Fruit fly (Drosophila melanogaster) whole organism, embryonic: ENCODE results near the gene CG31321.

ENCODE experiments used
- CG10267 ChIP-seq: fragments of 200-800 bp; sonication (Bioruptor generic); optimal IDR thresholded peaks from 2 replicates; lab custom pipeline; 2018; ENCODE audit warnings: missing biosample characterization, mild to moderate bottlenecking, missing genetic modification characterization, moderate library complexity
- CG10274 ChIP-seq: fragments of 200-800 bp; sonication (Bioruptor generic); optimal IDR thresholded peaks from 3 replicates; lab custom pipeline; 2017; ENCODE audit warnings: missing biosample characterization, mild to moderate bottlenecking, missing genetic modification characterization
- CG11398 ChIP-seq: fragments of 200-800 bp; sonication (Bioruptor generic); optimal IDR thresholded peaks from 2 replicates; lab custom pipeline; 2016; ENCODE audit warnings: missing biosample characterization, missing genetic modification characterization
- CG12071 ChIP-seq: fragments of 200-800 bp; sonication (Bioruptor generic); optimal IDR thresholded peaks from 3 replicates; lab custom pipeline; 2018; ENCODE audit warnings: missing biosample characterization, mild to moderate bottlenecking, missing genetic modification characterization
- CG12659 ChIP-seq: fragments of 200-800 bp; sonication (Bioruptor generic); optimal IDR thresholded peaks from 3 replicates; lab custom pipeline; 2017; ENCODE audit warnings: mild to moderate bottlenecking, missing biosample characterization, missing genetic modification reagents, missing genetic modification characterization
- CG16815 ChIP-seq: fragments of 200-800 bp; sonication (Bioruptor generic); optimal IDR thresholded peaks from 3 replicates; lab custom pipeline; 2017; ENCODE audit warnings: missing biosample characterization, mild to moderate bottlenecking, missing genetic modification characterization
- CG18599 ChIP-seq: fragments of 200-800 bp; sonication (Bioruptor generic); optimal IDR thresholded peaks from 3 replicates; lab custom pipeline; 2017; ENCODE audit warnings: missing biosample characterization, missing genetic modification characterization, mild to moderate bottlenecking, moderate library complexity, missing genetic modification reagents
- CG18764 ChIP-seq: fragments of 200-800 bp; sonication (Bioruptor generic); optimal IDR thresholded peaks from 3 replicates; lab custom pipeline; 2016; ENCODE audit warnings: missing biosample characterization, missing genetic modification characterization
- CG31441 ChIP-seq: fragments of 200-800 bp; sonication (Bioruptor generic); IDR thresholded peaks from 2 replicates; pipeline ENCODE4 v1.3.6; 2022; ENCODE audit warnings: missing biosample characterization, missing genetic modification characterization
- CG32532 ChIP-seq: fragments of 200-800 bp; sonication (Bioruptor generic); IDR thresholded peaks from 2 replicates; pipeline ENCODE4 v1.3.6; 2022; ENCODE audit warnings: missing biosample characterization, missing genetic modification characterization
- CG34376 ChIP-seq: fragments of 200-800 bp; sonication (Bioruptor generic); optimal IDR thresholded peaks from 2 replicates; lab custom pipeline; 2018; ENCODE audit warnings: missing biosample characterization, mild to moderate bottlenecking, missing genetic modification characterization
- CG3995 ChIP-seq: fragments of 200-800 bp; sonication (Bioruptor generic); optimal IDR thresholded peaks from 3 replicates; lab custom pipeline; 2016; ENCODE audit warnings: missing biosample characterization, missing genetic modification characterization
- CG4360 ChIP-seq: fragments of 200-800 bp; sonication (Bioruptor generic); IDR thresholded peaks from 2 replicates; pipeline ENCODE4 v1.3.6; 2022; ENCODE audit warnings: missing biosample characterization, missing genetic modification characterization
- CG6175 ChIP-seq: fragments of 200-800 bp; sonication (Bioruptor generic); IDR thresholded peaks from 3 replicates; pipeline ENCODE4 v1.3.6; 2022; ENCODE audit warnings: missing biosample characterization, missing genetic modification characterization
- CG7556 ChIP-seq: fragments of 200-800 bp; sonication (Bioruptor generic); optimal IDR thresholded peaks from 2 replicates; lab custom pipeline; 2017; ENCODE audit warnings: missing biosample characterization, mild to moderate bottlenecking, missing genetic modification characterization
- CG8089 ChIP-seq: fragments of 200-800 bp; sonication (Bioruptor generic); optimal IDR thresholded peaks from 3 replicates; lab custom pipeline; 2016; ENCODE audit warnings: missing biosample characterization, missing genetic modification characterization
- CG8290 ChIP-seq, 3 experiments: fragments of 200-800 bp; sonication (Bioruptor generic); optimal IDR thresholded peaks; 2 replicates each; lab custom pipeline; 2016 to 2019; ENCODE audit warnings: missing biosample characterization in 3 of 3, missing genetic modification characterization in 3 of 3, mild to moderate bottlenecking in 2 of 3, moderate library complexity in 1 of 3
- CG8765 ChIP-seq: fragments of 200-800 bp; sonication (Bioruptor generic); IDR thresholded peaks from 2 replicates; pipeline ENCODE4 v1.3.6; 2022; ENCODE audit warnings: missing biosample characterization, missing genetic modification characterization
- CG9215 ChIP-seq: fragments of 200-800 bp; sonication (Bioruptor generic); IDR thresholded peaks from 2 replicates; pipeline ENCODE4 v1.3.6; 2022; ENCODE audit warnings: missing biosample characterization, missing genetic modification characterization
- CG9797 ChIP-seq: fragments of 200-800 bp; sonication (Bioruptor generic); optimal IDR thresholded peaks from 3 replicates; lab custom pipeline; 2018; ENCODE audit warnings: missing biosample characterization, mild to moderate bottlenecking, missing genetic modification characterization
- CkIIα-i1 ChIP-seq: fragments of 200-800 bp; sonication (Bioruptor generic); IDR thresholded peaks from 2 replicates; pipeline ENCODE4 v1.3.6; 2022; ENCODE audit warnings: missing biosample characterization, missing genetic modification characterization
- D19A ChIP-seq: fragments of 200-800 bp; optimal IDR thresholded peaks from 3 replicates; lab custom pipeline; 2019; ENCODE audit warnings: missing biosample characterization, mild to moderate bottlenecking, missing genetic modification characterization, moderate library complexity
- Dbx ChIP-seq: fragments of 200-800 bp; sonication (Bioruptor generic); IDR thresholded peaks from 3 replicates; pipeline ENCODE4 v1.3.6; 2022; ENCODE audit warnings: missing biosample characterization, missing genetic modification characterization
- Deaf1 ChIP-seq: fragments of 200-800 bp; optimal IDR thresholded peaks from 3 replicates; lab custom pipeline; 2019; ENCODE audit warnings: missing biosample characterization, mild to moderate bottlenecking, missing genetic modification characterization, moderate library complexity
- Dfd ChIP-seq, 2 experiments: fragments of >200 bp; optimal IDR thresholded peaks; 2 replicates each; lab custom pipeline; 2017; ENCODE audit warnings: missing biosample characterization in 2 of 2, missing genetic modification characterization in 2 of 2
- Doc2 ChIP-seq: fragments of 200-800 bp; sonication (Bioruptor generic); IDR thresholded peaks from 2 replicates; pipeline ENCODE4 v1.3.6; 2022; ENCODE audit warnings: missing biosample characterization, missing genetic modification characterization
- HHEX ChIP-seq: fragments of 200-800 bp; sonication (Bioruptor generic); optimal IDR thresholded peaks from 3 replicates; lab custom pipeline; 2017; ENCODE audit warnings: missing biosample characterization, mild to moderate bottlenecking, missing genetic modification characterization, missing genetic modification reagents
- Oli ChIP-seq: fragments of 200-800 bp; sonication (Bioruptor generic); optimal IDR thresholded peaks from 2 replicates; lab custom pipeline; 2018; ENCODE audit warnings: missing biosample characterization, mild to moderate bottlenecking, missing genetic modification characterization, moderate library complexity
- PHDP ChIP-seq: fragments of 200-800 bp; sonication (Bioruptor generic); optimal IDR thresholded peaks from 3 replicates; lab custom pipeline; 2018; ENCODE audit warnings: missing biosample characterization, mild to moderate bottlenecking, missing genetic modification characterization, moderate library complexity
- Rx ChIP-seq: fragments of 200-800 bp; sonication (Bioruptor generic); IDR thresholded peaks from 2 replicates; pipeline ENCODE4 v1.3.6; 2022; ENCODE audit warnings: missing biosample characterization, missing genetic modification characterization
- Taf1 ChIP-seq: fragments of 200-800 bp; sonication (Bioruptor generic); IDR thresholded peaks from 2 replicates; pipeline ENCODE4 v1.3.6; 2022; ENCODE audit warnings: missing biosample characterization, missing genetic modification characterization
- Tbp ChIP-seq: fragments of >200 bp; optimal IDR thresholded peaks from 2 replicates; lab custom pipeline; 2018; ENCODE audit warnings: missing biosample characterization, missing genetic modification characterization
- Vsx1 ChIP-seq: fragments of 200-800 bp; sonication (Bioruptor generic); optimal IDR thresholded peaks from 2 replicates; lab custom pipeline; 2017; ENCODE audit warnings: missing biosample characterization, mild to moderate bottlenecking, missing genetic modification characterization, missing genetic modification reagents
- ab ChIP-seq: fragments of 200-800 bp; sonication (Bioruptor generic); optimal IDR thresholded peaks from 2 replicates; lab custom pipeline; 2016; ENCODE audit warnings: missing biosample characterization, missing genetic modification characterization
- br ChIP-seq: fragments of >200 bp; optimal IDR thresholded peaks from 2 replicates; lab custom pipeline; 2017
- btn ChIP-seq: fragments of 200-800 bp; sonication (Bioruptor generic); optimal IDR thresholded peaks from 2 replicates; lab custom pipeline; 2016; ENCODE audit warnings: missing biosample characterization, missing genetic modification characterization
- crp ChIP-seq, 2 experiments: fragments of 200-800 bp; sonication (Bioruptor generic); optimal IDR thresholded peaks; 2 replicates in 1 of 2; 3 replicates in 1 of 2; lab custom pipeline; 2017; ENCODE audit warnings: missing biosample characterization in 2 of 2, missing genetic modification characterization in 2 of 2, mild to moderate bottlenecking in 1 of 2, moderate library complexity in 1 of 2
- dysf ChIP-seq: fragments of 200-800 bp; sonication (Bioruptor generic); IDR thresholded peaks from 3 replicates; pipeline ENCODE4 v1.3.6; 2022; ENCODE audit warnings: missing biosample characterization, missing genetic modification characterization
- exex ChIP-seq: fragments of 200-800 bp; sonication (Bioruptor generic); optimal IDR thresholded peaks from 4 replicates; lab custom pipeline; 2018; ENCODE audit warnings: missing biosample characterization, mild to moderate bottlenecking, missing genetic modification characterization, moderate library complexity
- hbn ChIP-seq: fragments of 200-800 bp; sonication (Bioruptor generic); IDR thresholded peaks from 2 replicates; pipeline ENCODE4 v1.3.6; 2022; ENCODE audit warnings: missing biosample characterization, missing genetic modification characterization; ENCODE audit not compliant: partially characterized antibody
- hth ChIP-seq: fragments of >200 bp; optimal IDR thresholded peaks from 2 replicates; lab custom pipeline; 2017; ENCODE audit warnings: inconsistent platforms
- inv ChIP-seq: fragments of 200-800 bp; sonication (Bioruptor generic); IDR thresholded peaks from 2 replicates; pipeline ENCODE4 v1.3.6; 2022; ENCODE audit warnings: missing biosample characterization, missing genetic modification characterization; ENCODE audit not compliant: partially characterized antibody
- knrl ChIP-seq: fragments of 200-800 bp; sonication (Bioruptor generic); IDR thresholded peaks from 3 replicates; pipeline ENCODE4 v1.3.6; 2022; ENCODE audit warnings: missing biosample characterization, missing genetic modification characterization; ENCODE audit not compliant: partially characterized antibody
- lmd ChIP-seq: fragments of 200-800 bp; sonication (Bioruptor generic); IDR thresholded peaks from 2 replicates; pipeline ENCODE4 v1.3.6; 2022; ENCODE audit warnings: missing biosample characterization, missing genetic modification characterization
- pnt ChIP-seq: fragments of 200-800 bp; sonication (Bioruptor generic); optimal IDR thresholded peaks from 3 replicates; lab custom pipeline; 2016; ENCODE audit warnings: missing biosample characterization, missing genetic modification characterization
- ranshi ChIP-seq: fragments of 200-800 bp; sonication (Bioruptor generic); IDR thresholded peaks from 2 replicates; pipeline ENCODE4 v1.3.6; 2022; ENCODE audit warnings: missing biosample characterization, missing genetic modification characterization
- schlank ChIP-seq: fragments of 200-800 bp; sonication (Bioruptor generic); optimal IDR thresholded peaks from 2 replicates; lab custom pipeline; 2018; ENCODE audit warnings: missing biosample characterization, mild to moderate bottlenecking, missing genetic modification characterization
- scrt ChIP-seq: fragments of 200-800 bp; sonication (Bioruptor generic); optimal IDR thresholded peaks from 2 replicates; lab custom pipeline; 2018; ENCODE audit warnings: missing biosample characterization, mild to moderate bottlenecking, missing genetic modification characterization, moderate library complexity
- sens-2 ChIP-seq: fragments of 200-800 bp; sonication (Bioruptor generic); IDR thresholded peaks from 2 replicates; pipeline ENCODE4 v1.3.6; 2022; ENCODE audit warnings: missing biosample characterization, missing genetic modification characterization
- sisA ChIP-seq: fragments of 200-800 bp; sonication (Bioruptor generic); IDR thresholded peaks from 2 replicates; pipeline ENCODE4 v1.3.6; 2022; ENCODE audit warnings: missing biosample characterization, missing genetic modification characterization

CG31321 gene

dm6 chr3R:14277894-14278522 lies 32.2 kb upstream of the CG31321 start (continued):
- TF ChIP-seq CG11398 (GFP tag; lab: Kevin White, UChicago): no peak
- no peak for TF ChIP-seq CG8089 (GFP tag; lab: Kevin White, UChicago)
- no peak for TF ChIP-seq schlank (tag; lab: Kevin White, UChicago)
- TF ChIP-seq sens-2 (GFP tag; lab: Robert Waterston, UW): 0 out of 2 replicates have a peak, but pooled peaks have one; percentile 50
- no peak for TF ChIP-seq btn (GFP tag; lab: Kevin White, UChicago)
- peak; percentile 80; the same call in 2 of the 3 replicates for TF ChIP-seq Dbx (GFP tag; lab: Robert Waterston, UW)
- 0 out of 2 replicates have a peak, but pooled peaks have one; percentile 6 for TF ChIP-seq Rx (GFP tag; lab: Robert Waterston, UW)
- TF ChIP-seq CG12659: peak; percentile 65
- TF ChIP-seq CG8765: peak; percentile 89
- TF ChIP-seq CG12071 (GFP tag; lab: Kevin White, UChicago): no peak
- no peak for TF ChIP-seq PHDP
- TF ChIP-seq lmd (GFP tag; lab: Robert Waterston, UW): peak; percentile 74; the same call in 1 of the 2 replicates
- peak; percentile 48 for TF ChIP-seq CG34376 (GFP tag; lab: Kevin White, UChicago)
- TF ChIP-seq Dfd (GFP tag; optimal IDR thresholded peaks at IDR 0.05; lab: Kevin White, UChicago): no peak
- TF ChIP-seq Deaf1: peak; percentile 89
- no peak for TF ChIP-seq Doc2 (GFP tag; lab: Robert Waterston, UW)
- TF ChIP-seq pnt: no peak
- TF ChIP-seq CG9797 (GFP tag; lab: Kevin White, UChicago): peak; percentile 3
- no peak for TF ChIP-seq ab (GFP tag; lab: Kevin White, UChicago)
- TF ChIP-seq ranshi: peak; percentile 80
- 0 out of 3 replicates have a peak, but pooled peaks have one; percentile 23 for TF ChIP-seq CG6175
- peak; percentile 75 for TF ChIP-seq Oli
- peak; percentile 79 for TF ChIP-seq CG31441 (GFP tag; lab: Robert Waterston, UW)
- no peak for TF ChIP-seq br
- peak; percentile 91 for TF ChIP-seq CG7556 (GFP tag; lab: Kevin White, UChicago)
- TF ChIP-seq CG16815 (GFP tag; lab: Kevin White, UChicago): peak; percentile 82
- TF ChIP-seq CG32532 (GFP tag; lab: Robert Waterston, UW): peak; percentile 85
- no peak for TF ChIP-seq scrt (GFP tag; lab: Kevin White, UChicago)
- peak; percentile 42 for TF ChIP-seq CG10274 (GFP tag; lab: Kevin White, UChicago)
- no peak for TF ChIP-seq CkIIα-i1 (GFP tag; lab: Robert Waterston, UW)
- peak; percentile 89 for TF ChIP-seq CG10267
- peak; percentile 53; the same call in 1 of the 2 replicates for TF ChIP-seq Taf1 (GFP tag; lab: Robert Waterston, UW)
- no peak for TF ChIP-seq CG3995
- TF ChIP-seq Tbp (GFP tag; lab: Kevin White, UChicago): no peak
- no peak for TF ChIP-seq Vsx1 (GFP tag; lab: Kevin White, UChicago)
- TF ChIP-seq CG8290 (GFP tag; optimal IDR thresholded peaks at IDR 0.05; lab: Kevin White, UChicago): no peak
- no peak for TF ChIP-seq CG8290 (tag; optimal IDR thresholded peaks at IDR 0.05; lab: Kevin White, UChicago)
- TF ChIP-seq CG18764 (GFP tag; lab: Kevin White, UChicago): peak; percentile 19
- TF ChIP-seq D19A (tag; lab: Kevin White, UChicago): peak; percentile 82
- TF ChIP-seq HHEX: peak; percentile 73
- TF ChIP-seq CG18599 (GFP tag; lab: Kevin White, UChicago): peak; percentile 92
- TF ChIP-seq CG4360 (GFP tag; lab: Robert Waterston, UW): peak; percentile 66
- TF ChIP-seq hth (lab: Kevin White, UChicago): no peak
- no peak for TF ChIP-seq inv (GFP tag; lab: Robert Waterston, UW)
- TF ChIP-seq knrl (GFP tag; lab: Robert Waterston, UW): no peak
- no peak for TF ChIP-seq hbn
- peak; percentile 74 for TF ChIP-seq CG9215
- peak in 1 of 2 experiments; percentile 10 for TF ChIP-seq crp (GFP tag; optimal IDR thresholded peaks at IDR 0.05; lab: Kevin White, UChicago)
- no peak for TF ChIP-seq exex (tag; lab: Kevin White, UChicago)
- TF ChIP-seq dysf (GFP tag; lab: Robert Waterston, UW): peak; percentile 74
- peak; percentile 70 for TF ChIP-seq sisA (GFP tag; lab: Robert Waterston, UW)
